Worm (Caenorhabditis elegans): ENCODE data around the gene sre-31.
A peak's percentile ranks its signal among the peaks of the same experiment; 100 is the strongest.

sre-31 gene

DNA sequence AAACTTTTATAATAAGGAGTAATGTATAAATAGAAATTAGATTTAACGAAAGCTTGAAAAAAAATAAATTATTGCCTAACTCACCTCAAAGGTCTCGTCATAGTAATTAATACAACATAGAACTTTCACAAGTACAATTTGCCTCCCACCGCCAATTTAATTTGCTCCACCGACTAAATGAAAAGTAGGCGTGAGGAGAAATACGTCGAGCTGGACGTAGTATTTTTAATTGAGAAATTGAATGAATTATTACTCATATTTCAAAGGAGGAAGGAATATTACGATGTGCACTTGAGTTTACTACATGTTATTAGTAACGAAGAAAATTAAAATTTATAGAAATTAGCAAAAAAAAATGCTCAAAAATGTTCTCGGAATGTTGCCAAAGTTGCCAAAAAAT lies 29.8 kb upstream of the sre-31 start, which contains the start of gene Y57A10C.9:
Gene Y57A10C.9 (minus strand): TSS at position 101 of the 400 bp plus-strand sequence.
- no peak for TF ChIP-seq mdl-1 (tag; optimal IDR thresholded peaks at IDR 0.05)
- no peak for TF ChIP-seq aly-2 (tag; optimal IDR thresholded peaks at IDR 0.05)
- no peak for TF ChIP-seq blmp-1 (tag; optimal IDR thresholded peaks at IDR 0.05)
- no peak for TF ChIP-seq nhr-90 (tag; optimal IDR thresholded peaks at IDR 0.05; ENCODE audit: poor library complexity)
- no peak for TF ChIP-seq nhr-11 (tag; optimal IDR thresholded peaks at IDR 0.05)
- TF ChIP-seq nhr-71 (tag; optimal IDR thresholded peaks at IDR 0.05), result peak; percentile 1
- no peak for TF ChIP-seq nhr-19 (GFP tag; conservative IDR thresholded peaks at IDR 0.05)
- no peak for TF ChIP-seq efl-3 (GFP tag; optimal IDR thresholded peaks at IDR 0.05)
- no peak for TF ChIP-seq mab-9 (GFP tag; IDR thresholded peaks at IDR 0.05)

DNA sequence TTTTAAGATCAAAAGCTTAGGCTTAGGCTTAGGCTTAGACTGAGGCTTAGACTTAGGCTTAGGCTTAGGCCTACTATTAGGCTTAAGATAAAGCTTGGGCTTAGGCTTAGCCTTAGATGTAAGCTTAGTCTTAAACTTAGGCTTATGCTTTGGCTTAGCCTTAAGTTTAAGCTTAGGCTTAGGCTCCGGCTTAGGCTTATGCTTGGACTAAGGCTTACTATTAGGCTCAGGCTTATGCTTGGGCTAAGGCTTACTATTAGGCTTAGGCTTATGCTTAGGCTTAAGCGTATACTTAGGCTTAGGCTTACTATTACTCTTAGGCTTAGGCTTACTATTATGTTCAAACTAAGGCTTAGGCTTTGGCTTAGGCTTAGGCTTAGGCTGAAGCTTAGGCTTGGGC lies 28.1 kb upstream of the sre-31 start:
- TF ChIP-seq nhr-12 (tag; optimal IDR thresholded peaks at IDR 0.05) (no peak), sptf-1 (tag; optimal IDR thresholded peaks at IDR 0.05) (no peak), ama-1 (optimal IDR thresholded peaks at IDR 0.05) (no peak), swsn-7 (tag; optimal IDR thresholded peaks at IDR 0.05) (no peak)

DNA sequence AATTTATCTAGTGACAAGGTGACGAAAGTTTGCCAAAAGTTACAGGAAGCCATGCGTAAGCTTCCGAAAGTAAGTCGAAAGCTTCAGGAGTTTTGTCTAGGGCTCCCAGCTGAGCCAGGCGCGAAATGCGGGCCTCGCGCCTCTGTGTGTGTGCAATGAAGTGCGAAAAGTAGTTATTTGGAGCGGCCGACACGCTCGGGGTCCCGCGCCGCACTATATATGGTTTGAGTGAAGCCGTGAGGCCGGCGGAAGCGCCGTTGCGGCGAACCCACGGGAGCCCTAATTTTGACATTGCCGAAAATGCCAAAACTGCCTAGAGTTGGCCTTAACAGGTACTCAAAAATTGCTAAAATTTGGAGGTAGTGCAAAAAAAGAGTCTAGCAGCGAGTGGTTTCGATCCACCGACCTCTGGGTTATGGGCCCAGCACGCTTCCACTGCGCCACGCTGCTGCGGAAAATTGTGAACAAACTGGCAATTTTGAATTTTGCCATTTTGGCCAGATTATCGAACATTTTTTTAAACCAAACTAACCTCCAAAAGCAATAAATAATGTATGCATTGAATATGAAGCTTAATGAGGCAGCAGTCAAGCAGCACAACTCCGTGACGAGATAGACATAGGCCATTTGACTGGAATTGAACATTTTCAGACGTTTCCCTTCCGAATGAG lies 26.7 kb upstream of the sre-31 start:
- TF ChIP-seq lir-3 (tag; optimal IDR thresholded peaks at IDR 0.05; ENCODE audit: poor library complexity), result no peak
- TF ChIP-seq efl-1 (optimal IDR thresholded peaks at IDR 0.05), result no peak
- peak in 1 of 2 experiments; percentile 52 for TF ChIP-seq efl-1 (GFP tag; optimal IDR thresholded peaks at IDR 0.05 in 1 of 2)
- no peak for TF ChIP-seq C04F5.9 (tag; optimal IDR thresholded peaks at IDR 0.05)
- TF ChIP-seq jun-1 (tag; optimal IDR thresholded peaks at IDR 0.05), result no peak
- TF ChIP-seq irx-1 (tag; optimal IDR thresholded peaks at IDR 0.05), result no peak
- no peak for TF ChIP-seq sox-4 (tag; optimal IDR thresholded peaks at IDR 0.05)

- TF ChIP-seq lsy-2 (tag; optimal IDR thresholded peaks at IDR 0.05) (no peak), hlh-4 (tag; optimal IDR thresholded peaks at IDR 0.05) (no peak), lin-39 (tag; optimal IDR thresholded peaks at IDR 0.05) (no peak), egl-27 (tag; optimal IDR thresholded peaks at IDR 0.05) (no peak), elt-3 (tag; optimal IDR thresholded peaks at IDR 0.05) (no peak), snpc-4 (tag; optimal IDR thresholded peaks at IDR 0.05) (no peak), dsc-1 (tag; optimal IDR thresholded peaks at IDR 0.05) (no peak), ceh-82 (tag; optimal IDR thresholded peaks at IDR 0.05) (no peak), ztf-4 (tag; optimal IDR thresholded peaks at IDR 0.05) (no peak), ceh-88 (GFP tag; IDR thresholded peaks at IDR 0.05) (no peak), nhr-76 (tag; optimal IDR thresholded peaks at IDR 0.05) (no peak), nhr-19 (GFP tag; conservative IDR thresholded peaks at IDR 0.05) (no peak)
These were observed 23.7 kb upstream of the sre-31 start, which contains the start of gene dct-12 for ce11 chrII:12432356-12432755. TSS of gene dct-12 (minus strand) at chrII:12432456.

DNA sequence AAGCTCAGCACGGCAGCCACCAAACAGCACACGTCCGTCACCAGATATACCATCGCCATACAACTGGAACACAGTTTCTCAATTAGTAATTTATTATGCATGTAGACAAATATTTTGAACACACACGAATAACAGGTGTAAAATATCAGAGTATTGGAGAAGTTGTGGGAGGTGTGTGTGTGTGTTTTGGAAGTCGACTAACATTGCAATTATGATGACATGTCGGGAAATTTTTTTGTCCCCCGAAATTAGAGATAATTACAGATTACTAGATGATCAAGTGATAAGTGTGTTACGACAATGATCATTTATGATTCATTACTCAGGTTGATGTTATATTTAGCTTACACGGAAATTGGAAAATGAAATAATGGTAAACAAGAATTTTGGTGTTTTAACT lies 21.1 kb upstream of the sre-31 start, which contains the start of gene Y57A10C.8:
Gene Y57A10C.8 (minus strand): TSS at position 101 of the 400 bp plus-strand sequence.
- TF ChIP-seq aly-2 (tag; optimal IDR thresholded peaks at IDR 0.05) (no peak), fkh-10 (GFP tag; optimal IDR thresholded peaks at IDR 0.05) (no peak), xbp-1 (tag; optimal IDR thresholded peaks at IDR 0.05) (no peak), fos-1 (tag; optimal IDR thresholded peaks at IDR 0.05) (no peak), ets-5 (GFP tag; IDR thresholded peaks at IDR 0.05) (no peak), efl-1 (optimal IDR thresholded peaks at IDR 0.05) (no peak), efl-1 (GFP tag; optimal IDR thresholded peaks at IDR 0.05 in 1 of 2) (no peak), pqm-1 (tag; optimal IDR thresholded peaks at IDR 0.05) (no peak), dsc-1 (tag; optimal IDR thresholded peaks at IDR 0.05) (no peak), sox-4 (tag; optimal IDR thresholded peaks at IDR 0.05) (no peak), nhr-237 (tag; optimal IDR thresholded peaks at IDR 0.05) (no peak), lin-15B (tag; optimal IDR thresholded peaks at IDR 0.05) (no peak), egl-13 (tag; optimal IDR thresholded peaks at IDR 0.05) (no peak), lir-3 (tag; optimal IDR thresholded peaks at IDR 0.05; ENCODE audit: poor library complexity) (no peak), unc-86 (tag; optimal IDR thresholded peaks at IDR 0.05) (no peak)
